Fruit fly (Drosophila melanogaster) whole organism, prepupa: Measurements from ENCODE around the gene cd.

Experiments used
- CG4318 ChIP-seq: fragments of 200-800 bp; sonication (Bioruptor generic); optimal IDR thresholded peaks from 3 replicates; lab custom pipeline; 2017; ENCODE audit warnings: missing biosample characterization, mild to moderate bottlenecking, missing genetic modification characterization
- CG6276 ChIP-seq: fragments of 200-800 bp; sonication (Bioruptor generic); optimal IDR thresholded peaks from 2 replicates; lab custom pipeline; 2017; ENCODE audit warnings: missing biosample characterization, mild to moderate bottlenecking, missing genetic modification characterization
- CG8319 ChIP-seq: fragments of 200-800 bp; sonication (Bioruptor generic); optimal IDR thresholded peaks from 3 replicates; lab custom pipeline; 2016; ENCODE audit warnings: missing biosample characterization, missing genetic modification characterization
- Lpt ChIP-seq: fragments of 200-800 bp; sonication (Bioruptor generic); optimal IDR thresholded peaks from 3 replicates; lab custom pipeline; 2016; ENCODE audit warnings: missing biosample characterization, missing genetic modification characterization

dm6 chr3R:22686336-22686874 is 8.4 kb upstream of the cd start, which contains the start of the genes Gclm and CG17625:
- TF ChIP-seq CG8319 (no peak), CG4318 (no peak), CG6276 (GFP tag; lab: Kevin White, UChicago) (no peak), Lpt (GFP tag; lab: Kevin White, UChicago) (no peak)
